Worm (Caenorhabditis elegans) whole organism, L2 larva: ENCODE data around the gene C54D10.9.
A peak's percentile ranks its signal among the peaks of the same experiment; 100 is the strongest.

ENCODE experiments used
- C34F6.9 ChIP-seq: fragments of 150-350 bp; optimal IDR thresholded peaks from 2 replicates; lab custom pipeline; 2014; ENCODE audit warnings: missing biosample characterization, missing genetic modification characterization
- F13H6.1 ChIP-seq: sonication (generic microtip); optimal IDR thresholded peaks from 2 replicates; lab custom pipeline; 2016; ENCODE audit warnings: missing genetic modification characterization, missing compliant biosample characterization
- Y55F3AM.14 ChIP-seq: fragments of 200-800 bp; sonication (Bioruptor generic); optimal IDR thresholded peaks from 2 replicates; lab custom pipeline; 2018; ENCODE audit warnings: mild to moderate bottlenecking, missing genetic modification characterization, missing compliant biosample characterization
- alr-1 ChIP-seq: fragments of 150-350 bp; optimal IDR thresholded peaks from 2 replicates; lab custom pipeline; 2014; ENCODE audit warnings: missing biosample characterization, missing genetic modification characterization
- ama-1 ChIP-seq: fragments of 150-350 bp; optimal IDR thresholded peaks from 2 replicates; lab custom pipeline; 2018; ENCODE audit warnings: inconsistent platforms
- blmp-1 ChIP-seq: sonication (generic microtip); optimal IDR thresholded peaks from 2 replicates; lab custom pipeline; 2017; ENCODE audit warnings: missing genetic modification characterization, mild to moderate bottlenecking, missing compliant biosample characterization, antibody characterized with exemption, moderate library complexity; ENCODE audit not compliant: insufficient read depth
- ceh-16 ChIP-seq: fragments of 150-350 bp; optimal IDR thresholded peaks from 2 replicates; lab custom pipeline; 2014; ENCODE audit warnings: missing biosample characterization, missing genetic modification characterization
- crh-2 ChIP-seq: sonication (generic microtip); optimal IDR thresholded peaks from 2 replicates; lab custom pipeline; 2017; ENCODE audit warnings: missing biosample characterization, missing genetic modification characterization
- dmd-4 ChIP-seq: sonication (generic microtip); optimal IDR thresholded peaks from 2 replicates; lab custom pipeline; 2017; ENCODE audit warnings: missing biosample characterization, missing genetic modification characterization
- egl-27 ChIP-seq: sonication (generic microtip); optimal IDR thresholded peaks from 3 replicates; lab custom pipeline; 2017; ENCODE audit warnings: missing biosample characterization, missing genetic modification reagents, missing genetic modification characterization
- elt-1 ChIP-seq: fragments of 150-350 bp; optimal IDR thresholded peaks from 2 replicates; lab custom pipeline; 2014; ENCODE audit warnings: missing biosample characterization, missing genetic modification characterization
- elt-3 ChIP-seq: sonication (generic microtip); optimal IDR thresholded peaks from 2 replicates; lab custom pipeline; 2017; ENCODE audit warnings: missing biosample characterization, missing genetic modification characterization
- fos-1 ChIP-seq: fragments of 150-350 bp; optimal IDR thresholded peaks from 2 replicates; lab custom pipeline; 2014; ENCODE audit warnings: missing biosample characterization, missing genetic modification characterization
- gmeb-1 ChIP-seq: fragments of 150-350 bp; optimal IDR thresholded peaks from 2 replicates; lab custom pipeline; 2014; ENCODE audit warnings: missing biosample characterization, missing genetic modification characterization
- lin-11 ChIP-seq: fragments of 150-350 bp; sonication (generic microtip); optimal IDR thresholded peaks from 2 replicates; lab custom pipeline; 2014; ENCODE audit warnings: missing biosample characterization, missing genetic modification characterization, inconsistent platforms, mixed read lengths
- lin-13 ChIP-seq: fragments of 150-350 bp; optimal IDR thresholded peaks from 2 replicates; lab custom pipeline; 2014; ENCODE audit warnings: missing biosample characterization, missing genetic modification reagents, missing genetic modification characterization
- lsy-2 ChIP-seq, 2 experiments: fragments of 150-350 bp in 1 of 2; sonication (generic microtip) in 1 of 2; optimal IDR thresholded peaks; 2 replicates each; lab custom pipeline; 2014 to 2017; ENCODE audit warnings: missing biosample characterization in 2 of 2, missing genetic modification characterization in 2 of 2
- mab-5 ChIP-seq: fragments of 150-350 bp; optimal IDR thresholded peaks from 2 replicates; lab custom pipeline; 2014; ENCODE audit warnings: missing biosample characterization, missing genetic modification characterization
- mbf-1 ChIP-seq: sonication (generic microtip); optimal IDR thresholded peaks from 2 replicates; lab custom pipeline; 2017; ENCODE audit warnings: missing biosample characterization, missing genetic modification characterization
- mdl-1 ChIP-seq, 2 experiments: fragments of 150-350 bp in 1 of 2; sonication (generic microtip) in 1 of 2; optimal IDR thresholded peaks; 2 replicates each; lab custom pipeline; 2017; ENCODE audit warnings: missing biosample characterization in 2 of 2, missing genetic modification characterization in 2 of 2
- nhr-11 ChIP-seq: fragments of 150-350 bp; optimal IDR thresholded peaks from 2 replicates; lab custom pipeline; 2014; ENCODE audit warnings: missing biosample characterization, missing genetic modification characterization
- nhr-12 ChIP-seq: fragments of 150-350 bp; optimal IDR thresholded peaks from 2 replicates; lab custom pipeline; 2014; ENCODE audit warnings: missing biosample characterization, missing genetic modification characterization
- nhr-21 ChIP-seq: fragments of 150-350 bp; optimal IDR thresholded peaks from 2 replicates; lab custom pipeline; 2014; ENCODE audit warnings: missing biosample characterization, missing genetic modification characterization
- nhr-237 ChIP-seq: fragments of 150-350 bp; optimal IDR thresholded peaks from 2 replicates; lab custom pipeline; 2014; ENCODE audit warnings: missing biosample characterization, missing genetic modification characterization
- nhr-25 ChIP-seq: fragments of 150-350 bp; sonication (generic microtip); optimal IDR thresholded peaks from 3 replicates; lab custom pipeline; 2014; ENCODE audit warnings: missing biosample characterization, missing genetic modification characterization
- nhr-6 ChIP-seq: fragments of 150-350 bp; optimal IDR thresholded peaks from 2 replicates; lab custom pipeline; 2014; ENCODE audit warnings: missing biosample characterization, missing genetic modification characterization
- peb-1 ChIP-seq: fragments of 150-350 bp; optimal IDR thresholded peaks from 2 replicates; lab custom pipeline; 2014; ENCODE audit warnings: missing biosample characterization, missing genetic modification characterization
- sem-4 ChIP-seq: fragments of 150-350 bp; optimal IDR thresholded peaks from 2 replicates; lab custom pipeline; 2014; ENCODE audit warnings: missing biosample characterization, missing genetic modification reagents, missing genetic modification characterization
- skn-1 ChIP-seq: sonication (generic microtip); optimal IDR thresholded peaks from 2 replicates; lab custom pipeline; 2017; ENCODE audit warnings: missing biosample characterization, missing genetic modification characterization
- sma-3 ChIP-seq: sonication (generic microtip); optimal IDR thresholded peaks from 2 replicates; lab custom pipeline; 2016; ENCODE audit warnings: missing genetic modification reagents, missing genetic modification characterization, missing compliant biosample characterization
- sma-9 ChIP-seq, 2 experiments: fragments of 150-350 bp in 1 of 2; sonication (generic microtip) in 1 of 2; optimal IDR thresholded peaks; 2 replicates each; lab custom pipeline; 2014 to 2016; ENCODE audit warnings: missing genetic modification characterization in 2 of 2, mild to moderate bottlenecking in 1 of 2, missing biosample characterization in 1 of 2, missing compliant biosample characterization in 1 of 2, missing genetic modification reagents in 1 of 2, moderate library complexity in 1 of 2
- snpc-4 ChIP-seq: fragments of 150-350 bp; optimal IDR thresholded peaks from 2 replicates; lab custom pipeline; 2014; ENCODE audit warnings: missing biosample characterization, missing genetic modification characterization
- unc-55 ChIP-seq: fragments of 150-350 bp; sonication (generic microtip); optimal IDR thresholded peaks from 3 replicates; lab custom pipeline; 2014; ENCODE audit warnings: missing biosample characterization, missing genetic modification reagents, missing genetic modification characterization
- unc-62 ChIP-seq: fragments of 150-350 bp; optimal IDR thresholded peaks from 2 replicates; lab custom pipeline; 2014; ENCODE audit warnings: missing biosample characterization, missing genetic modification reagents, missing genetic modification characterization
- ztf-1 ChIP-seq: fragments of 200-800 bp; sonication (Bioruptor generic); conservative IDR thresholded peaks from 2 replicates; pipeline ENCODE4 v1.3.6; 2022; ENCODE audit warnings: missing genetic modification characterization, missing compliant biosample characterization
- ztf-4 ChIP-seq: fragments of 150-350 bp; optimal IDR thresholded peaks from 2 replicates; lab custom pipeline; 2014; ENCODE audit warnings: missing biosample characterization, missing genetic modification characterization

The C54D10.9 gene

ce11 chrV:12465399-12465798 lies 18.4 kb downstream of the C54D10.9 start (continued):
- TF ChIP-seq mdl-1 (tag; optimal IDR thresholded peaks at IDR 0.05; lab: Kevin White, UChicago) (peak in 1 of 2 experiments; percentile 67), gmeb-1 (peak; percentile 55), Y55F3AM.14 (GFP tag; lab: Kevin White, UChicago) (peak; percentile 73), alr-1 (tag; lab: Kevin White, UChicago) (no peak), elt-1 (tag; lab: Kevin White, UChicago) (no peak), nhr-25 (tag; lab: Kevin White, UChicago) (peak; percentile 63), nhr-11 (tag; lab: Kevin White, UChicago) (no peak), ztf-1 (GFP tag; lab: Robert Waterston, UW) (no peak), ceh-16 (tag; lab: Kevin White, UChicago) (no peak), unc-55 (GFP tag; lab: Kevin White, UChicago) (peak; percentile 90), sem-4 (peak; percentile 80), ztf-4 (tag; lab: Kevin White, UChicago) (peak; percentile 59), mab-5 (tag; lab: Kevin White, UChicago) (peak; percentile 21), egl-27 (peak; percentile 79), elt-3 (tag; lab: Kevin White, UChicago) (no peak), peb-1 (tag; lab: Kevin White, UChicago) (no peak), sma-3 (peak; percentile 53), ama-1 (lab: Kevin White, UChicago) (no peak), dmd-4 (tag; lab: Kevin White, UChicago) (no peak), unc-62 (no peak), crh-2 (peak; percentile 89), F13H6.1 (tag; lab: Kevin White, UChicago) (peak; percentile 96), snpc-4 (tag; lab: Kevin White, UChicago) (peak; percentile 32), lin-13 (GFP tag; lab: Kevin White, UChicago) (peak; percentile 64), skn-1 (tag; lab: Kevin White, UChicago) (no peak)

ce11 chrV:12466653-12467052 lies 19.7 kb downstream of the C54D10.9 start:
- TF ChIP-seq lin-11, result no peak
- TF ChIP-seq F13H6.1 (tag; lab: Kevin White, UChicago), result peak; percentile 7
- no peak for TF ChIP-seq nhr-21
- no peak for TF ChIP-seq lsy-2 (tag; optimal IDR thresholded peaks at IDR 0.05; lab: Kevin White, UChicago)
- TF ChIP-seq sma-3, result no peak
- TF ChIP-seq nhr-12 (tag; lab: Kevin White, UChicago), result no peak
- no peak for TF ChIP-seq nhr-6 (tag; lab: Kevin White, UChicago)
- no peak for TF ChIP-seq mbf-1
- no peak for TF ChIP-seq alr-1 (tag; lab: Kevin White, UChicago)
- TF ChIP-seq dmd-4 (tag; lab: Kevin White, UChicago), result no peak
- TF ChIP-seq sma-9 (GFP tag; optimal IDR thresholded peaks at IDR 0.05; lab: Kevin White, UChicago), result peak; percentile 45
- TF ChIP-seq sma-9 (tag; optimal IDR thresholded peaks at IDR 0.05; lab: Kevin White, UChicago), result no peak
- no peak for TF ChIP-seq ztf-1 (GFP tag; lab: Robert Waterston, UW)
- TF ChIP-seq blmp-1 (tag; lab: Kevin White, UChicago), result no peak
- TF ChIP-seq elt-3 (tag; lab: Kevin White, UChicago), result no peak
- TF ChIP-seq gmeb-1, result no peak
- no peak for TF ChIP-seq unc-55 (GFP tag; lab: Kevin White, UChicago)

ce11 chrV:12467755-12468154 lies 20.8 kb downstream of the C54D10.9 start:
- no peak for TF ChIP-seq ztf-4 (tag; lab: Kevin White, UChicago)
- no peak for TF ChIP-seq ama-1 (lab: Kevin White, UChicago)
- no peak for TF ChIP-seq nhr-237
- no peak for TF ChIP-seq nhr-12 (tag; lab: Kevin White, UChicago)
- TF ChIP-seq egl-27, result no peak
- TF ChIP-seq F13H6.1 (tag; lab: Kevin White, UChicago), result peak; percentile 26
- no peak for TF ChIP-seq sem-4
- no peak for TF ChIP-seq C34F6.9 (tag; lab: Kevin White, UChicago)
- TF ChIP-seq skn-1 (tag; lab: Kevin White, UChicago), result no peak
- no peak for TF ChIP-seq peb-1 (tag; lab: Kevin White, UChicago)
- TF ChIP-seq mbf-1, result no peak
- peak; percentile 67 for TF ChIP-seq sma-9 (GFP tag; optimal IDR thresholded peaks at IDR 0.05; lab: Kevin White, UChicago)
- TF ChIP-seq sma-9 (tag; optimal IDR thresholded peaks at IDR 0.05; lab: Kevin White, UChicago), result no peak
- peak; percentile 21 for TF ChIP-seq crh-2
- peak; percentile 96 for TF ChIP-seq fos-1
- TF ChIP-seq gmeb-1, result peak; percentile 31

- TF ChIP-seq lsy-2 (tag; optimal IDR thresholded peaks at IDR 0.05; lab: Kevin White, UChicago) (no peak), nhr-237 (no peak), C34F6.9 (tag; lab: Kevin White, UChicago) (no peak), fos-1 (no peak), mab-5 (tag; lab: Kevin White, UChicago) (no peak)
These were observed 21.4 kb downstream of the C54D10.9 start, which contains the start of gene F28C1.3 for ce11 chrV:12468363-12468762. Gene F28C1.3, plus strand, starts transcription at chrV:12468663.
